Worm (Caenorhabditis elegans): ENCODE data around the gene nhr-158.

The nhr-158 gene

DNA sequence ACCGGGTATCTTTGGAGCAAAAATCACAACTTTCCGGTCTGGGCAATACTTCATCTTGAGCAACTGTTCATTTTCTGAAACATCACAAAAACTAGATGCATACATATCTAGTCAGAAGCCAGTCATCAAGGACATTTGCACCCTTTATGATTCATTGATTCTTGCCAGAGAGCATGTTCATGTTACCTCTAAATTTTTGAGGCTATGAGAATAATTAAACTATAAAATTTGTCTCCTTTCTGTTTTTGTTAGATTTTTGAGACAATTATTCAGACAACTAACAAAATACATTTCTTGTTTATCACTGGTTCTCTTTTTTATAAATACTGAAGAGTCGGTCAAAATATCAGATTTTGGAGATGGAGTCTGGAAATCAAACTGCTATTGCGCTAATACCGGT is 42.5 kb upstream of the nhr-158 start, which contains the start of gene srx-67:
Gene srx-67, plus strand, starts transcription at position 301 of the 400 bp plus-strand sequence.
- TF ChIP-seq ama-1 (optimal IDR thresholded peaks at IDR 0.05) (no peak), pqm-1 (tag; optimal IDR thresholded peaks at IDR 0.05) (no peak), dmd-4 (tag; optimal IDR thresholded peaks at IDR 0.05; ENCODE audit: borderline replicate concordance) (no peak), pha-4 (tag; optimal IDR thresholded peaks at IDR 0.05) (no peak), ceh-14 (tag; optimal IDR thresholded peaks at IDR 0.05) (no peak), C38D4.7 (GFP tag; optimal IDR thresholded peaks at IDR 0.05) (no peak), hlh-13 (GFP tag; optimal IDR thresholded peaks at IDR 0.05) (no peak), sox-4 (tag; optimal IDR thresholded peaks at IDR 0.05) (no peak), hlh-8 (tag; optimal IDR thresholded peaks at IDR 0.05) (no peak), tbx-7 (tag; optimal IDR thresholded peaks at IDR 0.05) (no peak), ceh-2 (tag; optimal IDR thresholded peaks at IDR 0.05) (no peak), ceh-30 (tag; optimal IDR thresholded peaks at IDR 0.05) (no peak), madf-2 (tag; optimal IDR thresholded peaks at IDR 0.05) (no peak), K09A11.1 (tag; optimal IDR thresholded peaks at IDR 0.05; ENCODE audit: insufficient read depth) (no peak), ztf-16 (tag; optimal IDR thresholded peaks at IDR 0.05) (no peak), lin-11 (tag; optimal IDR thresholded peaks at IDR 0.05) (no peak), pag-3 (tag; optimal IDR thresholded peaks at IDR 0.05; ENCODE audit: borderline replicate concordance) (no peak), hlh-30 (tag; optimal IDR thresholded peaks at IDR 0.05; ENCODE audit: insufficient read depth) (no peak)

DNA sequence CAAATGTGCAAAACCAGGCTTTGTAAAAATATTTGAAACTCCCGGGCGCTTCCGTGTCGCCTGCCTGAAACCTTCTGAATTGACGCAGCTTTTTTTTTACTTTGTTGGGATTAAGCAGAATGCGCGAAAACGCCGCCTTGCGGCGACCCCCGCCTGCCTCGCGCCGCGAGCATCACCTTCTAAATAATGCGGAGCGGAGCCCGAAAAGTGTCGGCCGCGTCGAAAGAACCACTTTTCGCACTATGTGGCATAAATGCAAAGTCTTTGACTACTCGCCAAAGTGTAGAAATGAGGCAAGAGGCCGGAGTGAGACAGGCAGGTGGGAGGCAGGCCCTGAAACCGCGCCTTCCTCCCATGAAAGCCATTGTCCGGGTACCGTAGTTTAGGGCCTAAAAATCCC is 39.2 kb upstream of the nhr-158 start:
- TF ChIP-seq fax-1 (tag; optimal IDR thresholded peaks at IDR 0.05) (no peak), lin-11 (tag; optimal IDR thresholded peaks at IDR 0.05) (no peak), dmd-4 (tag; optimal IDR thresholded peaks at IDR 0.05; ENCODE audit: borderline replicate concordance) (no peak), ceh-9 (tag; optimal IDR thresholded peaks at IDR 0.05) (no peak), nhr-232 (tag; optimal IDR thresholded peaks at IDR 0.05) (no peak), tbx-2 (tag; optimal IDR thresholded peaks at IDR 0.05) (no peak), pqm-1 (tag; optimal IDR thresholded peaks at IDR 0.05) (no peak), nhr-11 (tag; optimal IDR thresholded peaks at IDR 0.05) (no peak), npax-4 (tag; optimal IDR thresholded peaks at IDR 0.05) (no peak)

DNA sequence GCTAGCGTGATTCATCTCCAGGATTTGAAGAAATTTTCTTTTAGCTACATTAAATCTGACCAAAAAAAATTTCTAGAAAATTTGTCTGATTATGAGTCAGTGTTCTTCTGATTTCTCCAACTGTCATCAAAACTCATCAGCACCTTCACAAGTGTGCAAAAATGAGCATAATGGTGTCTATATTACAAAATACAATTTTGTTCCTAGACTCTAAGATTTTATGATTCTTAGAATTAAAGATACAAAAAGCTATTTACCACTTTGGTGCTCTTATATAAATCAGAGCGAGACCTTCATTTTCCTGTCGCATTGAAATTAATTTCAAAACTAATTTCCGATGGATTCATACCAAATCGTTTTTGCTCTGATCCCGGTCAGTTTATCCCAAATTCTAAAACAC is 38.5 kb upstream of the nhr-158 start, which contains the start of gene srx-68:
Gene srx-68, plus strand, starts transcription at position 301 of the 400 bp plus-strand sequence.
- TF ChIP-seq zip-5 (tag; optimal IDR thresholded peaks at IDR 0.05) (no peak), fkh-10 (GFP tag; optimal IDR thresholded peaks at IDR 0.05) (no peak), dve-1 (tag; optimal IDR thresholded peaks at IDR 0.05) (no peak), nhr-11 (tag; optimal IDR thresholded peaks at IDR 0.05) (no peak), ets-4 (tag; optimal IDR thresholded peaks at IDR 0.05) (no peak), ceh-2 (tag; optimal IDR thresholded peaks at IDR 0.05) (no peak), ceh-30 (tag; optimal IDR thresholded peaks at IDR 0.05) (no peak), lin-11 (tag; optimal IDR thresholded peaks at IDR 0.05) (no peak), ceh-14 (tag; optimal IDR thresholded peaks at IDR 0.05) (no peak), gmeb-2 (tag; optimal IDR thresholded peaks at IDR 0.05) (no peak), nhr-232 (tag; optimal IDR thresholded peaks at IDR 0.05) (no peak), ceh-9 (tag; optimal IDR thresholded peaks at IDR 0.05) (no peak)

DNA sequence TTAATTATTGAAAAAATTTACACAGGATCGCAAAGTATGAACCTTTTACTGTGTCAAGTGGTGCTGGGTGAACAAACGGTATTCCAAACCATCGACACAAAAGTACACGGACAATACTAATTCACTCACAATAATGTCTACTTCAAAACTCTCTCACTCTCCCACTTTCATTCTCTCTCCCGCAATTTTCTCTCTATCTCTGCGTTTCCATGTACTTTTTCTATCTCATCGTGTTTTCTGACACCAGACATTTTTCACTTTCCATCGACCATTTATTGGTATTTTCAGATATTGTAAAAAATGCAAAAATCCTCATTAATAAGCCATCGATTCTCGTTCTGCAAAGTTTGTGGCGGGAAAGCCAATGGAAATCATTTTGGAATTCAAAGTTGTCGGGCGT is 31.9 kb upstream of the nhr-158 start, which contains the start of gene nhr-156:
Gene nhr-156, plus strand, starts transcription at position 266 of the 400 bp plus-strand sequence.
- TF ChIP-seq K02D7.2 (tag; optimal IDR thresholded peaks at IDR 0.05) (no peak), pha-4 (tag; optimal IDR thresholded peaks at IDR 0.05) (no peak), npax-4 (tag; optimal IDR thresholded peaks at IDR 0.05) (no peak), C08G9.2 (tag; optimal IDR thresholded peaks at IDR 0.05) (no peak)

DNA sequence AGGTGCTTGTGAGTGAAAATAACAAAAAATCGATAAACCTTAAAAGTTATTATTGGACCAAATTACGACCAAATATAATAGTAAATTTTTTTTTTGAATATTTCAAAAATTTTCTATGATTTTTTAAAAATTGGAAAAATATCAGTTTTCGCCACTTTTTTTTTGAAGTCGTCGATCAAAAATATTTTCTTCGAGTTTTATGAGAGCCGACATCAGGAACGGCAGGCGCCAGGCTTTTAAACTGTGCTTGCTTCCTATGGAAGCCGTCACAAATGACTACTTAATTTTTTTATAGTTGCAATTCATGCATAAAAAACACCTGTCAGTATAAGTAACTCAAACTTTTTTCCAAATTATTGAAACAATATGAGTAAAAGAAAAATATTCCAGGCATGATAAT is 29.5 kb upstream of the nhr-158 start:
- TF ChIP-seq fkh-6 (tag; optimal IDR thresholded peaks at IDR 0.05) (no peak), ceh-22 (tag; optimal IDR thresholded peaks at IDR 0.05) (no peak), ceh-30 (tag; optimal IDR thresholded peaks at IDR 0.05) (no peak), lim-6 (tag; optimal IDR thresholded peaks at IDR 0.05) (no peak), hlh-6 (tag; optimal IDR thresholded peaks at IDR 0.05) (no peak), ceh-31 (tag; optimal IDR thresholded peaks at IDR 0.05) (no peak), hlh-8 (tag; optimal IDR thresholded peaks at IDR 0.05) (no peak), sox-4 (tag; optimal IDR thresholded peaks at IDR 0.05) (no peak), tbx-7 (tag; optimal IDR thresholded peaks at IDR 0.05) (no peak), mec-3 (tag; optimal IDR thresholded peaks at IDR 0.05; ENCODE audit: borderline replicate concordance) (no peak), syd-9 (tag; optimal IDR thresholded peaks at IDR 0.05) (no peak), pros-1 (tag; optimal IDR thresholded peaks at IDR 0.05) (no peak), pag-3 (tag; optimal IDR thresholded peaks at IDR 0.05; ENCODE audit: borderline replicate concordance) (no peak), fax-1 (tag; optimal IDR thresholded peaks at IDR 0.05) (no peak), C08G9.2 (tag; optimal IDR thresholded peaks at IDR 0.05) (no peak), ets-4 (tag; optimal IDR thresholded peaks at IDR 0.05) (no peak), ref-2 (tag; optimal IDR thresholded peaks at IDR 0.05) (no peak)
